Worm (Caenorhabditis elegans) whole organism, mixed stage, embryonic: ENCODE results near the gene F13A2.4.
A peak's percentile ranks its signal among the peaks of the same experiment; 100 is the strongest.

ENCODE experiments used
- M03D4.4 ChIP-seq: sonication (generic microtip); optimal IDR thresholded peaks from 2 replicates; lab custom pipeline; 2017; ENCODE audit warnings: mild to moderate bottlenecking, missing genetic modification characterization, missing compliant biosample characterization
- bed-3 ChIP-seq: fragments of 200-800 bp; sonication (Bioruptor generic); optimal IDR thresholded peaks from 3 replicates; lab custom pipeline; 2018; ENCODE audit warnings: mild to moderate bottlenecking, missing genetic modification characterization, moderate library complexity, missing compliant biosample characterization
- blmp-1 ChIP-seq: fragments of 150-350 bp; optimal IDR thresholded peaks from 2 replicates; lab custom pipeline; 2014; ENCODE audit warnings: missing biosample characterization, missing genetic modification characterization
- ceh-39 ChIP-seq: fragments of 150-350 bp; optimal IDR thresholded peaks from 2 replicates; lab custom pipeline; 2014; ENCODE audit warnings: missing biosample characterization, missing genetic modification characterization
- ceh-43 ChIP-seq: fragments of 200-800 bp; sonication (Bioruptor generic); optimal IDR thresholded peaks from 2 replicates; lab custom pipeline; 2018; ENCODE audit warnings: mild to moderate bottlenecking, missing genetic modification characterization, moderate library complexity, missing compliant biosample characterization
- ceh-83 ChIP-seq: fragments of 200-800 bp; sonication (Bioruptor generic); optimal IDR thresholded peaks from 2 replicates; lab custom pipeline; 2018; ENCODE audit warnings: mild to moderate bottlenecking, missing genetic modification characterization, missing compliant biosample characterization
- ces-1 ChIP-seq: fragments of 150-350 bp; optimal IDR thresholded peaks from 2 replicates; lab custom pipeline; 2014; ENCODE audit warnings: missing biosample characterization, missing genetic modification reagents, missing genetic modification characterization
- cnd-1 ChIP-seq: fragments of 200-800 bp; sonication (Bioruptor generic); optimal IDR thresholded peaks from 2 replicates; lab custom pipeline; 2018; ENCODE audit warnings: mild to moderate bottlenecking, missing genetic modification characterization, missing compliant biosample characterization
- drap-1 ChIP-seq: fragments of 200-800 bp; sonication (Bioruptor generic); optimal IDR thresholded peaks from 3 replicates; lab custom pipeline; 2018; ENCODE audit warnings: mild to moderate bottlenecking, missing genetic modification characterization, missing compliant biosample characterization
- elt-1 ChIP-seq: sonication (generic microtip); optimal IDR thresholded peaks from 2 replicates; lab custom pipeline; 2017; ENCODE audit warnings: missing genetic modification characterization, mild to moderate bottlenecking, missing compliant biosample characterization, antibody characterized with exemption, moderate library complexity, borderline replicate concordance; ENCODE audit not compliant: insufficient read depth
- elt-3 ChIP-seq: fragments of 150-350 bp; optimal IDR thresholded peaks from 2 replicates; lab custom pipeline; 2014; ENCODE audit warnings: missing biosample characterization, missing genetic modification characterization
- flh-1 ChIP-seq: fragments of 200-800 bp; sonication (Bioruptor generic); optimal IDR thresholded peaks from 2 replicates; lab custom pipeline; 2018; ENCODE audit warnings: mild to moderate bottlenecking, missing genetic modification characterization, moderate library complexity, missing compliant biosample characterization
- ham-2 ChIP-seq: fragments of 200-800 bp; sonication (Bioruptor generic); optimal IDR thresholded peaks from 2 replicates; lab custom pipeline; 2018; ENCODE audit warnings: mild to moderate bottlenecking, missing genetic modification characterization, missing compliant biosample characterization
- hlh-1 ChIP-seq: fragments of 150-350 bp; optimal IDR thresholded peaks from 2 replicates; lab custom pipeline; 2014; ENCODE audit warnings: missing biosample characterization, missing genetic modification reagents, missing genetic modification characterization
- lin-13 ChIP-seq: fragments of 150-350 bp; optimal IDR thresholded peaks from 2 replicates; lab custom pipeline; 2014; ENCODE audit warnings: missing biosample characterization, missing genetic modification characterization
- lin-32 ChIP-seq: fragments of 200-800 bp; sonication (Bioruptor generic); optimal IDR thresholded peaks from 2 replicates; lab custom pipeline; 2018; ENCODE audit warnings: mild to moderate bottlenecking, missing genetic modification characterization, missing compliant biosample characterization
- lsy-2 ChIP-seq: fragments of 150-350 bp; optimal IDR thresholded peaks from 2 replicates; lab custom pipeline; 2014; ENCODE audit warnings: missing biosample characterization, missing genetic modification characterization
- mab-5 ChIP-seq: fragments of 150-350 bp; optimal IDR thresholded peaks from 2 replicates; lab custom pipeline; 2014; ENCODE audit warnings: missing biosample characterization, missing genetic modification characterization
- mep-1 ChIP-seq: fragments of 150-350 bp; optimal IDR thresholded peaks from 2 replicates; lab custom pipeline; 2017; ENCODE audit warnings: missing biosample characterization, missing genetic modification reagents, missing genetic modification characterization, inconsistent platforms
- mls-2 ChIP-seq: sonication (generic microtip); optimal IDR thresholded peaks from 2 replicates; lab custom pipeline; 2016; ENCODE audit warnings: mild to moderate bottlenecking, missing genetic modification characterization, moderate library complexity, missing compliant biosample characterization
- nhr-12 ChIP-seq: fragments of 150-350 bp; optimal IDR thresholded peaks from 2 replicates; lab custom pipeline; 2014; ENCODE audit warnings: missing biosample characterization, missing genetic modification characterization
- nhr-2 ChIP-seq: fragments of 150-350 bp; optimal IDR thresholded peaks from 2 replicates; lab custom pipeline; 2014; ENCODE audit warnings: missing biosample characterization, missing genetic modification characterization
- nhr-237 ChIP-seq: fragments of 150-350 bp; optimal IDR thresholded peaks from 2 replicates; lab custom pipeline; 2014; ENCODE audit warnings: missing biosample characterization, missing genetic modification characterization
- nhr-28 ChIP-seq: fragments of 150-350 bp; optimal IDR thresholded peaks from 2 replicates; lab custom pipeline; 2014; ENCODE audit warnings: missing biosample characterization, missing genetic modification characterization
- nhr-76 ChIP-seq: sonication (generic microtip); optimal IDR thresholded peaks from 2 replicates; lab custom pipeline; 2017; ENCODE audit warnings: missing biosample characterization, missing genetic modification characterization
- pha-4 ChIP-seq: fragments of 150-350 bp; optimal IDR thresholded peaks from 2 replicates; lab custom pipeline; 2018; ENCODE audit warnings: missing biosample characterization, missing genetic modification reagents, missing genetic modification characterization
- sem-2 ChIP-seq: fragments of 200-800 bp; sonication (Bioruptor generic); optimal IDR thresholded peaks from 2 replicates; lab custom pipeline; 2018; ENCODE audit warnings: mild to moderate bottlenecking, missing genetic modification characterization, missing compliant biosample characterization
- sptf-1 ChIP-seq: sonication (generic microtip); optimal IDR thresholded peaks from 2 replicates; lab custom pipeline; 2017; ENCODE audit warnings: mild to moderate bottlenecking, missing genetic modification characterization, moderate library complexity, missing compliant biosample characterization
- tbx-8 ChIP-seq: fragments of 200-800 bp; sonication (Bioruptor generic); optimal IDR thresholded peaks from 2 replicates; lab custom pipeline; 2018; ENCODE audit warnings: mild to moderate bottlenecking, missing genetic modification characterization, moderate library complexity, missing compliant biosample characterization
- unc-120 ChIP-seq: sonication (generic microtip); optimal IDR thresholded peaks from 2 replicates; lab custom pipeline; 2017; ENCODE audit warnings: missing genetic modification characterization, missing compliant biosample characterization; ENCODE audit not compliant: poor library complexity, severe bottlenecking
- unc-39 ChIP-seq: fragments of 150-350 bp; optimal IDR thresholded peaks from 2 replicates; lab custom pipeline; 2014; ENCODE audit warnings: missing biosample characterization, missing genetic modification characterization
- unc-62 ChIP-seq: fragments of 150-350 bp; optimal IDR thresholded peaks from 2 replicates; lab custom pipeline; 2014; ENCODE audit warnings: missing biosample characterization, missing genetic modification reagents, missing genetic modification characterization
- zip-8 ChIP-seq: fragments of 150-350 bp; optimal IDR thresholded peaks from 2 replicates; lab custom pipeline; 2014; ENCODE audit warnings: missing biosample characterization, missing genetic modification characterization
- ztf-11 ChIP-seq: fragments of 150-350 bp; optimal IDR thresholded peaks from 2 replicates; lab custom pipeline; 2014; ENCODE audit warnings: missing biosample characterization, missing genetic modification characterization

Gene F13A2.4

DNA sequence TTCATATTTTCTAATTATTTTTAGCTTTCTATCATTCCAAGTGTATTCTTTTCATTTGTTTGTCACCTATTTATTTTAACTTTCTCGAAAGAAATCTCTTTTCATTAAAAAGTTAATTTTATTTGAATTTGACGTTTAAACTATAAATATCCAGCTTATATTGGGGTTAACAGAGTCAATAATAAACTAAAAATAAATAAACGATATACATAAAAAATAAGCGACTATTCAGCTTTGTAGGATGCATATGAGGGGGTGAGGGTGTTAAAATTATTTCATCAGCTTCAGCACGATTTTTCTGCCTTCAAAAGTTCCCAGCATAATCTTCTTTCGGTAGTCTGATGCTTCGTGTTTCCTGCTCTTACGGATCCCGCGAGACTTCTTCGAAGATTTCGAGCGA, 26.4 kb downstream of the F13A2.4 start:
- TF ChIP-seq blmp-1 (tag; lab: Kevin White, UChicago), result no peak
- no peak for TF ChIP-seq pha-4 (tag; lab: Kevin White, UChicago)
- TF ChIP-seq mab-5 (tag; lab: Kevin White, UChicago), result no peak
- TF ChIP-seq nhr-12 (tag; lab: Kevin White, UChicago), result no peak
- TF ChIP-seq elt-3 (tag; lab: Kevin White, UChicago), result no peak
- TF ChIP-seq nhr-28 (tag; lab: Kevin White, UChicago), result no peak
- no peak for TF ChIP-seq mls-2 (tag; lab: Kevin White, UChicago)
- TF ChIP-seq nhr-237 (tag; lab: Kevin White, UChicago), result no peak
- no peak for TF ChIP-seq hlh-1
- TF ChIP-seq unc-39 (tag; lab: Kevin White, UChicago), result no peak
- no peak for TF ChIP-seq ces-1 (GFP tag; lab: Kevin White, UChicago)
- TF ChIP-seq ceh-39 (tag; lab: Kevin White, UChicago), result no peak
- TF ChIP-seq zip-8, result no peak
- no peak for TF ChIP-seq drap-1
- TF ChIP-seq unc-120 (tag; lab: Kevin White, UChicago), result no peak
- no peak for TF ChIP-seq flh-1

DNA sequence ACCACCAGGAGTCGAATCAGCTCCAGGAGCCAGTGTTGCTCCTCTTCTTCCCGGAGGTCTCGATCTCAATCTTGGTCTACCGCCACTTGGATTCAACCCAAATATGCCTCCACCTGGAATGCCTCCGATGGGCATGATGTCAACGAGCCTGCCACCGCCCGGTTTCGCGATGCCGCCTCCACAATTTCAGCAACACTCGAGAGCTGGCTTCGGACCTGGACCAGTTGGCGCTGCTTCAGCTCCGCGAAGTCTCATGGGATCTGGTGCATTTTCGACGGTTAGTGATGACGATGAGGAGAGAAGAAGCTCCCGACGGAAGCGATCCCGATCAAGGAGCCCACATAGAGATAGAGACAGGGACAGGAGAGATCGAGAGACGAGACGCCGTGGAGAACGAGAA, 27.0 kb downstream of the F13A2.4 start:
- TF ChIP-seq elt-3 (tag; lab: Kevin White, UChicago) (no peak), nhr-237 (tag; lab: Kevin White, UChicago) (no peak), unc-120 (tag; lab: Kevin White, UChicago) (no peak), elt-1 (tag; lab: Kevin White, UChicago) (no peak), ztf-11 (tag; lab: Kevin White, UChicago) (no peak), ham-2 (no peak), nhr-76 (tag; lab: Kevin White, UChicago) (no peak), mep-1 (tag; lab: Kevin White, UChicago) (no peak), mab-5 (tag; lab: Kevin White, UChicago) (no peak)

DNA sequence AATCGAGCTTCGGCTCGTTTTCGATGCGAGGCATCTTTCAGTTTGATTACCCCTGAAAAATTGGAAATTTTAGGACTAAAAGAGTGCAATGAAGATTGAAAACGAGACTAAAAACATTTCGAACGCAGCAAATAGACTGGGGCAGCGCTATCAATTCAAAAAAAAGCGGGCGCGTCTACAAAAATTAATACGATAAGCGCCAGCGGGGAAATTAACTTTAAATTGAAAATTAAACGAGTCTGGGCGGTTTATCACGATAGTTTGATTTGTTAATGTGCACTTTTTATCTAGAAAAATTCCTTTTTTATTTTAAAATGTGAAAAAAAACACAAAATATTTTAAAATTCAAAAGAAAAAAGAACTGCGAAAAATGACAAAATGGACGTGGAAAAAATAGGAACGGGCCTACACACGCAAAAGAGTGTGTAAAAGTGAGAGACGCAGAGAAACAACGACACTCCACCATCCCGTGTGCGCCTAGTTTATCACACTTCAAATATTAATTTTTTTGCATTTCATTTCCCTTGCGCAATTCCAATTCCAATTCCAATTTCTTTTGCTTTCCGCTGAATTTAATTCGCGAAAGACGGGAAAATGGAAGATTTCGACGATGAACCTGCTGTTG, 28.6 kb downstream of the F13A2.4 start, which contains the start of the genes gmpr-1 and fipp-1:
Gene gmpr-1, minus strand, starts transcription at position 75 of the 625 bp plus-strand sequence.
Gene fipp-1, plus strand, starts transcription at position 499 of the 625 bp plus-strand sequence.
- TF ChIP-seq unc-62 (GFP tag; lab: Kevin White, UChicago) (no peak), sem-2 (GFP tag; lab: Kevin White, UChicago) (no peak), bed-3 (GFP tag; lab: Kevin White, UChicago) (no peak), M03D4.4 (tag; lab: Kevin White, UChicago) (no peak), mep-1 (tag; lab: Kevin White, UChicago) (peak; percentile 54), ceh-39 (tag; lab: Kevin White, UChicago) (no peak), lsy-2 (tag; lab: Kevin White, UChicago) (peak; percentile 15), pha-4 (tag; lab: Kevin White, UChicago) (peak; percentile 42), ceh-43 (GFP tag; lab: Kevin White, UChicago) (no peak), tbx-8 (GFP tag; lab: Kevin White, UChicago) (no peak), nhr-237 (tag; lab: Kevin White, UChicago) (no peak), mab-5 (tag; lab: Kevin White, UChicago) (no peak), sptf-1 (tag; lab: Kevin White, UChicago) (no peak), ces-1 (GFP tag; lab: Kevin White, UChicago) (peak; percentile 46), ztf-11 (tag; lab: Kevin White, UChicago) (no peak), hlh-1 (no peak), lin-32 (GFP tag; lab: Kevin White, UChicago) (no peak), blmp-1 (tag; lab: Kevin White, UChicago) (no peak), ham-2 (no peak), nhr-28 (tag; lab: Kevin White, UChicago) (no peak), flh-1 (no peak), cnd-1 (tag; lab: Kevin White, UChicago) (no peak), drap-1 (no peak), zip-8 (peak; percentile 0), lin-13 (no peak), nhr-2 (tag; lab: Kevin White, UChicago) (no peak), ceh-83 (GFP tag; lab: Kevin White, UChicago) (no peak)
- TF ChIP-seq, all 35 proteins: peak for 5
